Fruit fly (Drosophila melanogaster) S2 (cell line): ENCODE results near the gene Gyf.

Experiments used
- CG8478 ChIP-seq: fragments of >200 bp; optimal IDR thresholded peaks from 2 replicates; lab custom pipeline; 2018
- CTCF ChIP-seq, 2 experiments: fragments of >200 bp; optimal IDR thresholded peaks; 2 replicates each; lab custom pipeline; 2018

- TF ChIP-seq CG8478 (lab: Kevin White, UChicago) (no peak), CTCF (optimal IDR thresholded peaks at IDR 0.05; lab: Kevin White, UChicago) (peak in 1 of 2 experiments; percentile 62)
Observed at dm6 chr4:834837-835534, 31.8 kb downstream of the Gyf start.
